Fruit fly (Drosophila melanogaster): ENCODE measurements around the gene CG14568.

- no peak for TF ChIP-seq ss (GFP tag; optimal IDR thresholded peaks at IDR 0.05)
- no peak for TF ChIP-seq CG7368 (GFP tag; optimal IDR thresholded peaks at IDR 0.05)
- TF ChIP-seq CG6276 (GFP tag; optimal IDR thresholded peaks at IDR 0.05): no peak
- no peak for TF ChIP-seq CG11294 (GFP tag; IDR thresholded peaks at IDR 0.05)
- no peak for TF ChIP-seq eg (GFP tag; IDR thresholded peaks at IDR 0.05)
- no peak for TF ChIP-seq fd85E (GFP tag; optimal IDR thresholded peaks at IDR 0.05)
- no peak for TF ChIP-seq CG10631 (GFP tag; optimal IDR thresholded peaks at IDR 0.05)
- TF ChIP-seq CG6808 (GFP tag; optimal IDR thresholded peaks at IDR 0.05): no peak
Observed at dm6 chr3L:21727728-21728124, 5.6 kb downstream of the CG14568 start.

Measured in whole organism, prepupa.